Fruit fly (Drosophila melanogaster) S2 (cell line): ENCODE measurements around the gene Fer2LCH.

Experiments used
- CG8478 ChIP-seq: fragments of >200 bp; optimal IDR thresholded peaks from 2 replicates; lab custom pipeline; 2018
- CTCF ChIP-seq, 2 experiments: fragments of >200 bp; optimal IDR thresholded peaks; 2 replicates each; lab custom pipeline; 2018

DNA sequence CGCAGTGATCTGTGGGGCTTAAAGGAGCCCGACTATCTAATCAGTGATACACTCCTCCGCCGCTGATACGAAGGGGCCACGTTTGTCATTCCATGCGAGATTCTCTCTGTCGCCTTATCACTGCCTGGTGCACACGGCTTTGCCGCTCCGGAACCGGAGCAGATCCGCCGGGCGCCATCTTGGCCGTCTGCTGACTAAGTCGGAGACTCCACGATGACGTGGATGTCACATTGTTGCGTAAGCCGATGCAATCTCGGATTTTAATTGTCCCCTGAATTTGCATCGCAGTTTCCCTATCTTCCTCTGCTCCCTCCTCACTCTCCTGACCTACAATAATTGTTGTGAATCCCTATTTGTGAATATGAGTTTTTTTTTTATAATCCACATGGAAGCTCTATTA is 3.5 kb downstream of the Fer2LCH start:
- TF ChIP-seq CG8478 (lab: Kevin White, UChicago) (no peak), CTCF (optimal IDR thresholded peaks at IDR 0.05; lab: Kevin White, UChicago) (no peak)
